Fruit fly (Drosophila melanogaster) whole organism, embryonic: ENCODE data around the gene CG7320.

Experiments used
- Atf3 ChIP-seq: fragments of 200-800 bp; sonication (Bioruptor generic); optimal IDR thresholded peaks from 3 replicates; lab custom pipeline; 2016; ENCODE audit warnings: missing biosample characterization, missing genetic modification characterization
- BEAF-32 ChIP-seq: fragments of 200-800 bp; sonication (Bioruptor generic); optimal IDR thresholded peaks from 3 replicates; lab custom pipeline; 2017; ENCODE audit warnings: missing biosample characterization, missing genetic modification characterization, mild to moderate bottlenecking, moderate library complexity, missing genetic modification reagents
- CG11504 ChIP-seq: fragments of 200-800 bp; sonication (Bioruptor generic); optimal IDR thresholded peaks from 3 replicates; lab custom pipeline; 2019; ENCODE audit warnings: missing biosample characterization, mild to moderate bottlenecking, missing genetic modification characterization, moderate library complexity
- CG11723 ChIP-seq: fragments of 200-800 bp; sonication (Bioruptor generic); optimal IDR thresholded peaks from 2 replicates; lab custom pipeline; 2017; ENCODE audit warnings: missing biosample characterization, mild to moderate bottlenecking, missing genetic modification characterization
- CG12659 ChIP-seq: fragments of 200-800 bp; sonication (Bioruptor generic); optimal IDR thresholded peaks from 3 replicates; lab custom pipeline; 2017; ENCODE audit warnings: mild to moderate bottlenecking, missing biosample characterization, missing genetic modification reagents, missing genetic modification characterization
- CG12744 ChIP-seq: fragments of 200-800 bp; sonication (Bioruptor generic); optimal IDR thresholded peaks from 2 replicates; lab custom pipeline; 2016; ENCODE audit warnings: missing biosample characterization, missing genetic modification characterization
- CG12769 ChIP-seq: fragments of 200-800 bp; sonication (Bioruptor generic); optimal IDR thresholded peaks from 2 replicates; lab custom pipeline; 2019; ENCODE audit warnings: missing biosample characterization, mild to moderate bottlenecking, missing genetic modification characterization, moderate library complexity
- CG14965 ChIP-seq: fragments of 200-800 bp; sonication (Bioruptor generic); optimal IDR thresholded peaks from 2 replicates; lab custom pipeline; 2016; ENCODE audit warnings: missing biosample characterization, missing genetic modification characterization, borderline replicate concordance
- CG1602 ChIP-seq: fragments of 200-800 bp; sonication (Bioruptor generic); optimal IDR thresholded peaks from 3 replicates; lab custom pipeline; 2016; ENCODE audit warnings: missing biosample characterization, missing genetic modification characterization
- CG17359 ChIP-seq: fragments of 200-800 bp; sonication (Bioruptor generic); optimal IDR thresholded peaks from 3 replicates; lab custom pipeline; 2018; ENCODE audit warnings: missing biosample characterization, mild to moderate bottlenecking, missing genetic modification characterization, moderate library complexity
- CG1832 ChIP-seq: fragments of 200-800 bp; sonication (Bioruptor generic); optimal IDR thresholded peaks from 2 replicates; lab custom pipeline; 2017; ENCODE audit warnings: missing biosample characterization, mild to moderate bottlenecking, missing genetic modification characterization, inconsistent platforms
- CG18476 ChIP-seq: fragments of 200-800 bp; sonication (Bioruptor generic); optimal IDR thresholded peaks from 2 replicates; lab custom pipeline; 2016; ENCODE audit warnings: missing biosample characterization, mild to moderate bottlenecking, missing genetic modification characterization
- CG4282 ChIP-seq: fragments of 200-800 bp; sonication (Bioruptor generic); optimal IDR thresholded peaks from 2 replicates; lab custom pipeline; 2016; ENCODE audit warnings: missing biosample characterization, missing genetic modification characterization
- CG4617 ChIP-seq: fragments of 200-800 bp; sonication (Bioruptor generic); optimal IDR thresholded peaks from 3 replicates; lab custom pipeline; 2016; ENCODE audit warnings: missing biosample characterization, missing genetic modification characterization, borderline replicate concordance
- CG6254 ChIP-seq: fragments of 200-800 bp; sonication (Bioruptor generic); optimal IDR thresholded peaks from 3 replicates; lab custom pipeline; 2017; ENCODE audit warnings: mild to moderate bottlenecking, missing biosample characterization, missing genetic modification reagents, missing genetic modification characterization
- CG6689 ChIP-seq: fragments of 200-800 bp; sonication (Bioruptor generic); IDR thresholded peaks from 2 replicates; pipeline ENCODE4 v1.3.6; 2022; ENCODE audit warnings: missing biosample characterization, missing genetic modification characterization
- CG9797 ChIP-seq: fragments of 200-800 bp; sonication (Bioruptor generic); optimal IDR thresholded peaks from 3 replicates; lab custom pipeline; 2018; ENCODE audit warnings: missing biosample characterization, mild to moderate bottlenecking, missing genetic modification characterization
- Ets65A ChIP-seq: fragments of 200-800 bp; sonication (Bioruptor generic); peaks from one replicate; lab custom pipeline; 2016; ENCODE audit warnings: missing biosample characterization, missing genetic modification characterization
- Fer2 ChIP-seq: fragments of 200-800 bp; sonication (Bioruptor generic); optimal IDR thresholded peaks from 2 replicates; lab custom pipeline; 2018; ENCODE audit warnings: missing biosample characterization, mild to moderate bottlenecking, missing genetic modification characterization, moderate library complexity
- Hr39 ChIP-seq: fragments of >200 bp; optimal IDR thresholded peaks from 2 replicates; lab custom pipeline; 2017
- Med ChIP-seq: fragments of 200-800 bp; sonication (Bioruptor generic); peaks from one replicate; lab custom pipeline; 2016; ENCODE audit warnings: missing biosample characterization, missing genetic modification characterization, mild to moderate bottlenecking, inconsistent platforms, moderate library complexity
- Myb ChIP-seq: fragments of 200-800 bp; sonication (Bioruptor generic); optimal IDR thresholded peaks from 2 replicates; lab custom pipeline; 2016; ENCODE audit warnings: missing biosample characterization, missing genetic modification characterization
- Rx ChIP-seq: fragments of 200-800 bp; sonication (Bioruptor generic); IDR thresholded peaks from 2 replicates; pipeline ENCODE4 v1.3.6; 2022; ENCODE audit warnings: missing biosample characterization, missing genetic modification characterization
- bcd ChIP-seq: fragments of 200-800 bp; sonication (Bioruptor generic); optimal IDR thresholded peaks from 2 replicates; lab custom pipeline; 2017; ENCODE audit warnings: missing biosample characterization, mild to moderate bottlenecking, missing genetic modification characterization
- en ChIP-seq: fragments of 200-800 bp; sonication (Bioruptor generic); optimal IDR thresholded peaks from 2 replicates; lab custom pipeline; 2016; ENCODE audit warnings: missing biosample characterization, missing genetic modification characterization
- kay ChIP-seq: fragments of 200-800 bp; sonication (Bioruptor generic); optimal IDR thresholded peaks from 2 replicates; lab custom pipeline; 2016; ENCODE audit warnings: missing biosample characterization, missing genetic modification characterization
- knrl ChIP-seq: fragments of 200-800 bp; sonication (Bioruptor generic); IDR thresholded peaks from 3 replicates; pipeline ENCODE4 v1.3.6; 2022; ENCODE audit warnings: missing biosample characterization, missing genetic modification characterization; ENCODE audit not compliant: partially characterized antibody
- lov ChIP-seq, 2 experiments: fragments of 200-800 bp in 1 of 2; fragments of >200 bp in 1 of 2; sonication (Bioruptor generic) in 1 of 2; IDR thresholded peaks in 1 of 2; optimal IDR thresholded peaks in 1 of 2; 2 replicates in 1 of 2; 3 replicates in 1 of 2; pipeline versions ENCODE4 v1.3.6 to Lab custom; 2017 to 2022; ENCODE audit warnings: missing biosample characterization in 1 of 2, missing genetic modification characterization in 1 of 2
- maf-S ChIP-seq: fragments of 200-800 bp; sonication (Bioruptor generic); optimal IDR thresholded peaks from 2 replicates; lab custom pipeline; 2016; ENCODE audit warnings: missing biosample characterization, missing genetic modification characterization
- nom ChIP-seq: fragments of 200-800 bp; sonication (Bioruptor generic); optimal IDR thresholded peaks from 2 replicates; lab custom pipeline; 2017; ENCODE audit warnings: missing biosample characterization, missing genetic modification characterization, mild to moderate bottlenecking, moderate library complexity, missing genetic modification reagents
- pfk ChIP-seq: fragments of 200-800 bp; sonication (Bioruptor generic); optimal IDR thresholded peaks from 2 replicates; lab custom pipeline; 2018; ENCODE audit warnings: missing biosample characterization, mild to moderate bottlenecking, missing genetic modification characterization, moderate library complexity
- phol ChIP-seq: fragments of 200-800 bp; sonication (Bioruptor generic); optimal IDR thresholded peaks from 3 replicates; lab custom pipeline; 2018; ENCODE audit warnings: missing biosample characterization, mild to moderate bottlenecking, missing genetic modification characterization, moderate library complexity
- slbo ChIP-seq: fragments of 200-800 bp; sonication (Bioruptor generic); IDR thresholded peaks from 2 replicates; pipeline ENCODE4 v1.3.6; 2022; ENCODE audit warnings: missing biosample characterization, missing genetic modification characterization
- tgo ChIP-seq: fragments of 200-800 bp; sonication (Bioruptor generic); IDR thresholded peaks from 3 replicates; pipeline ENCODE4 v1.3.6; 2022; ENCODE audit warnings: missing biosample characterization, missing genetic modification characterization

CG7320 gene

DNA sequence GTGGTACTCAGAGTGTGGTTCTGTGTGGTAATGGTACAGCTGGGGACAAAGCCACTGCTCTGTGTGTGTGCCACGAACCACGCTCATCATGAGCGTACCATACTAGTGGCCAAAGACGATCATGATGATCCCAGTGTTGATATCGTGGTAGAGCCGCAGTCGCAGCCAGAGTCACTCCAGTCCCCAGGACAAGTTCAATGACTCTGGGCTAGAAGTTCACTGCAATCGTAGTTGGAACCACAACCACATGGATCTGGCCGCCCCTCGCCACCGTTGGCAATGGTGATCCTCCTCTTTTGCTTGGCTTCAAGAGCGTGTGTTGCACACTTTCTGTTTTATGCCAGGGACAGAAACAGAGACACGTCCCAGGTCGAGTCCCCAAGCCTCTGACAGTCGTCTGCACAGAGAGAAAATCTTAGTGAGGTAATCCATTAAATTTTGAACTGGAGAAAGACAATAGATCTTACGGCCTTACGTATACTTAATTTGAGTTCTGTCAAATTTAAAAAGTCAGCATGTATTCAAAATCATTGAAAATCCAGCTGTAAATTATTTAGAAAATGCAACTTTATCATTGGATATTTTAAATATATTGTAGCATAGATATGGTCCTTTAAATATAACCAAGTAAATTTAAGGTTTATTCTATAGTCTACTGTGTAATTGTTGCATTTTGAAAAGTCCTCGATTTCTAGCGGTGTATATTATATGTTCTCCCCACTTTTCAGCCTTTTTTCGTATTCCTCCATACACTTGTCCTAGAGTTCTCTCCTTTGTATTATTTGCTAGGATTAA is 30.8 kb downstream of the CG7320 start (continued):
- TF ChIP-seq phol (tag; lab: Kevin White, UChicago) (peak; percentile 0), Fer2 (no peak), Ets65A (GFP tag; lab: Kevin White, UChicago) (peak; percentile 49), tgo (GFP tag; lab: Robert Waterston, UW) (no peak), BEAF-32 (GFP tag; lab: Kevin White, UChicago) (no peak), CG14965 (GFP tag; lab: Kevin White, UChicago) (no peak), CG17359 (tag; lab: Kevin White, UChicago) (no peak), Myb (GFP tag; lab: Kevin White, UChicago) (no peak), maf-S (GFP tag; lab: Kevin White, UChicago) (no peak), CG11723 (GFP tag; lab: Kevin White, UChicago) (no peak), CG4617 (no peak), en (GFP tag; lab: Kevin White, UChicago) (no peak), CG12744 (no peak), knrl (no peak), Atf3 (GFP tag; lab: Kevin White, UChicago) (no peak), CG12769 (tag; lab: Kevin White, UChicago) (no peak), CG6254 (GFP tag; lab: Kevin White, UChicago) (no peak), CG6689 (GFP tag; lab: Robert Waterston, UW) (0 out of 2 replicates have a peak, but pooled peaks have one; percentile 17), CG4282 (GFP tag; lab: Kevin White, UChicago) (no peak), CG9797 (GFP tag; lab: Kevin White, UChicago) (no peak)

dm6 chr3L:18232984-18233738 is 31.9 kb downstream of the CG7320 start:
- no peak for TF ChIP-seq pfk (GFP tag; lab: Kevin White, UChicago)
- peak; percentile 14 for TF ChIP-seq nom (GFP tag; lab: Kevin White, UChicago)
- TF ChIP-seq Hr39 (lab: Kevin White, UChicago): no peak
- no peak for TF ChIP-seq kay (GFP tag; lab: Kevin White, UChicago)
- TF ChIP-seq slbo: no peak
- TF ChIP-seq CG1832: peak; percentile 64
- TF ChIP-seq CG11504 (tag; lab: Kevin White, UChicago): no peak
- TF ChIP-seq CG18476 (GFP tag; lab: Kevin White, UChicago): peak; percentile 78
- TF ChIP-seq bcd (GFP tag; lab: Kevin White, UChicago): no peak
- peak; percentile 35 for TF ChIP-seq Med (GFP tag; lab: Kevin White, UChicago)
- no peak for TF ChIP-seq CG14965 (GFP tag; lab: Kevin White, UChicago)
- no peak for TF ChIP-seq lov (optimal IDR thresholded peaks at IDR 0.05; lab: Kevin White, UChicago)
- TF ChIP-seq lov (GFP tag; IDR thresholded peaks at IDR 0.05; lab: Robert Waterston, UW): no peak
- TF ChIP-seq Rx: no peak
- peak; percentile 57 for TF ChIP-seq Ets65A (GFP tag; lab: Kevin White, UChicago)
- TF ChIP-seq CG1602 (GFP tag; lab: Kevin White, UChicago): no peak
- TF ChIP-seq CG12659 (GFP tag; lab: Kevin White, UChicago): no peak
